Worm (Caenorhabditis elegans): ENCODE data around the gene F48G7.8.

DNA sequence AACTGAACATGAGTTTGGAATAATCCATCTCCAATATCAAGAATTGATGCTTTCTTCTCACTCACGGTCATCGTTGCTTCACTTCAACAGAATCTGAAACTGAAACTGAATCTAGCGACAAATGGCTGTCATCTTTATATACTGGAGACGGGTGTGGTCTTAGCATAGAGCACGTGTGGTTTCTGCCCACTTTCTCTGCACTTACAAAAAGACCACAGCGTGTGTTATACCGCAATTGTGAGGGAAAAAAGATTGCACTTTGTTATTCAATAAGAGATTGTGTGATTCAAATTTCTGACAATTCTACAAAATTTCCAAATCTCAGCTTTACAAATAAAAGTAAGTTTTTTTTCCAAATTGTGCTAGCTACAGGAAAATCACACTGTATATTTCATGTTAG is 18.6 kb upstream of the F48G7.8 start, which contains the start of gene F48G7.12:
- TF ChIP-seq lin-11 (tag; optimal IDR thresholded peaks at IDR 0.05) (no peak), fax-1 (tag; optimal IDR thresholded peaks at IDR 0.05) (no peak), unc-42 (tag; optimal IDR thresholded peaks at IDR 0.05) (no peak), fkh-6 (tag; optimal IDR thresholded peaks at IDR 0.05) (no peak), tbx-2 (tag; optimal IDR thresholded peaks at IDR 0.05) (no peak), fkh-10 (GFP tag; optimal IDR thresholded peaks at IDR 0.05) (no peak)
